Worm (Caenorhabditis elegans): Measurements from ENCODE around the gene lgc-25.

The lgc-25 gene

ce11 chrX:14146740-14147140 lies 14.8 kb downstream of the lgc-25 start (continued):
- TF ChIP-seq pha-4 (GFP tag; IDR thresholded peaks at IDR 0.05) (0 out of 2 replicates have a peak, but pooled peaks have one; percentile 29), pha-4 (tag; optimal IDR thresholded peaks at IDR 0.05) (peak; percentile 93), nhr-77 (tag; optimal IDR thresholded peaks at IDR 0.05) (peak; percentile 84), F10B5.3 (tag; optimal IDR thresholded peaks at IDR 0.05) (no peak), fkh-10 (GFP tag; optimal IDR thresholded peaks at IDR 0.05) (peak; percentile 80), Y48G9A.11 (GFP tag; IDR thresholded peaks at IDR 0.05) (no peak), aly-2 (tag; optimal IDR thresholded peaks at IDR 0.05) (no peak), nhr-42 (GFP tag; IDR thresholded peaks at IDR 0.05) (peak; percentile 41; the same call in 1 of the 2 replicates), daf-19 (GFP tag; conservative IDR thresholded peaks at IDR 0.05) (no peak), egl-27 (tag; optimal IDR thresholded peaks at IDR 0.05) (no peak), nhr-111 (GFP tag; optimal IDR thresholded peaks at IDR 0.05) (no peak), ama-1 (optimal IDR thresholded peaks at IDR 0.05) (no peak), hlh-30 (tag; optimal IDR thresholded peaks at IDR 0.05; ENCODE audit: insufficient read depth) (peak; percentile 96), madf-5 (GFP tag; IDR thresholded peaks at IDR 0.05) (no peak), Y75B8A.6 (GFP tag; IDR thresholded peaks at IDR 0.05) (no peak), lin-38 (GFP tag; IDR thresholded peaks at IDR 0.05) (no peak; the same call in 1 of the 2 replicates), hlh-11 (tag; optimal IDR thresholded peaks at IDR 0.05) (peak; percentile 92), ceh-82 (tag; optimal IDR thresholded peaks at IDR 0.05) (no peak), spr-3 (GFP tag; optimal IDR thresholded peaks at IDR 0.05) (no peak), ceh-62 (tag; optimal IDR thresholded peaks at IDR 0.05) (no peak), tra-1 (GFP tag; IDR thresholded peaks at IDR 0.05) (peak; percentile 69), lin-39 (tag; optimal IDR thresholded peaks at IDR 0.05) (no peak), lim-7 (GFP tag; IDR thresholded peaks at IDR 0.05) (no peak), mxl-3 (GFP tag; optimal IDR thresholded peaks at IDR 0.05) (peak; percentile 44), rbr-2 (tag; optimal IDR thresholded peaks at IDR 0.05) (peak; percentile 80), nhr-11 (tag; optimal IDR thresholded peaks at IDR 0.05) (peak; percentile 79), jun-1 (tag; optimal IDR thresholded peaks at IDR 0.05) (no peak), ctbp-1 (GFP tag; IDR thresholded peaks at IDR 0.05) (0 out of 2 replicates have a peak, but pooled peaks have one; percentile 20), snpc-4 (tag; optimal IDR thresholded peaks at IDR 0.05) (no peak), attf-4 (tag; optimal IDR thresholded peaks at IDR 0.05) (no peak), gei-8 (GFP tag; optimal IDR thresholded peaks at IDR 0.05) (no peak), ZK546.5 (tag; optimal IDR thresholded peaks at IDR 0.05) (no peak), nhr-25 (tag; optimal IDR thresholded peaks at IDR 0.05; ENCODE audit: borderline replicate concordance, insufficient read depth) (peak; percentile 46), unc-39 (tag; optimal IDR thresholded peaks at IDR 0.05) (no peak), daf-8 (GFP tag; IDR thresholded peaks at IDR 0.05) (no peak), skn-1 (tag; optimal IDR thresholded peaks at IDR 0.05) (no peak), sdz-12 (GFP tag; optimal IDR thresholded peaks at IDR 0.05) (no peak), ceh-44 (GFP tag; IDR thresholded peaks at IDR 0.05) (no peak), Y105C5A.15 (GFP tag; IDR thresholded peaks at IDR 0.05) (no peak), ceh-20 (GFP tag; IDR thresholded peaks at IDR 0.05) (0 out of 2 replicates have a peak, but pooled peaks have one; percentile 37), zfp-3 (GFP tag; conservative IDR thresholded peaks at IDR 0.05) (no peak), ztf-11 (tag; optimal IDR thresholded peaks at IDR 0.05) (no peak), saeg-2 (GFP tag; IDR thresholded peaks at IDR 0.05) (no peak), unc-62 (GFP tag; optimal IDR thresholded peaks at IDR 0.05 in 1 of 2) (peak in 1 of 2 experiments; percentile 96), unc-62 (tag; optimal IDR thresholded peaks at IDR 0.05) (no peak), dmd-6 (GFP tag; IDR thresholded peaks at IDR 0.05) (peak; percentile 73), T20F7.1 (GFP tag; optimal IDR thresholded peaks at IDR 0.05) (peak; percentile 48), D1046.2 (GFP tag; IDR thresholded peaks at IDR 0.05) (no peak), lin-13 (GFP tag; optimal IDR thresholded peaks at IDR 0.05) (no peak), arid-1 (GFP tag; conservative IDR thresholded peaks at IDR 0.05) (no peak), pqm-1 (tag; optimal IDR thresholded peaks at IDR 0.05) (no peak), ceh-28 (tag; optimal IDR thresholded peaks at IDR 0.05) (peak; percentile 32), spr-1 (tag; optimal IDR thresholded peaks at IDR 0.05) (no peak)
